Fruit fly (Drosophila melanogaster): ENCODE results near the gene CG11694.

The CG11694 gene

dm6 chr3R:8354458-8354857 lies 42.5 kb upstream of the CG11694 start (continued):
- TF ChIP-seq CG8478 (optimal IDR thresholded peaks at IDR 0.05) (no peak), pros (GFP tag; optimal IDR thresholded peaks at IDR 0.05) (no peak), CG7745 (tag; optimal IDR thresholded peaks at IDR 0.05) (no peak)

- TF ChIP-seq chinmo (GFP tag; IDR thresholded peaks at IDR 0.05; ENCODE audit: partially characterized antibody) (peak; percentile 52; the same call in 1 of the 4 replicates), Nf-YA (GFP tag; IDR thresholded peaks at IDR 0.05) (no peak), chm (GFP tag; IDR thresholded peaks at IDR 0.05) (0 out of 2 replicates have a peak, but pooled peaks have one; percentile 10), fd64A (GFP tag; optimal IDR thresholded peaks at IDR 0.05) (no peak), CG8290 (GFP tag; optimal IDR thresholded peaks at IDR 0.05) (no peak), CG8290 (tag; optimal IDR thresholded peaks at IDR 0.05) (peak in 1 of 2 experiments; percentile 34), cg (GFP tag; optimal IDR thresholded peaks at IDR 0.05) (peak; percentile 3), Doc3 (GFP tag; IDR thresholded peaks at IDR 0.05; ENCODE audit: partially characterized antibody) (no peak), Hr78 (GFP tag; optimal IDR thresholded peaks at IDR 0.05) (peak in 1 of 2 experiments; percentile 31), Drgx (GFP tag; IDR thresholded peaks at IDR 0.05) (no peak), CrebB (tag; optimal IDR thresholded peaks at IDR 0.05) (no peak), CG2199 (GFP tag; IDR thresholded peaks at IDR 0.05) (0 out of 3 replicates have a peak, but pooled peaks have one; percentile 6), gro (GFP tag; optimal IDR thresholded peaks at IDR 0.05) (no peak), CG11398 (GFP tag; optimal IDR thresholded peaks at IDR 0.05) (no peak), NFAT (GFP tag; IDR thresholded peaks at IDR 0.05) (no peak), gsb-n (tag; optimal IDR thresholded peaks at IDR 0.05) (no peak), peb (GFP tag; IDR thresholded peaks at IDR 0.05) (no peak), CG34376 (GFP tag; optimal IDR thresholded peaks at IDR 0.05) (peak; percentile 22), slp2 (GFP tag; optimal IDR thresholded peaks at IDR 0.05) (no peak)
Observed at dm6 chr3R:8353994-8354393, 42.1 kb upstream of the CG11694 start.

dm6 chr3R:8352961-8353728 lies 41.2 kb upstream of the CG11694 start:
- TF ChIP-seq ranshi (GFP tag; IDR thresholded peaks at IDR 0.05) (no peak), mirr (GFP tag; optimal IDR thresholded peaks at IDR 0.05) (peak; percentile 1), CG9932 (GFP tag; IDR thresholded peaks at IDR 0.05) (0 out of 2 replicates have a peak, but pooled peaks have one; percentile 4), sob (GFP tag; IDR thresholded peaks at IDR 0.05) (no peak), seq (GFP tag; IDR thresholded peaks at IDR 0.05) (no peak), Drgx (GFP tag; IDR thresholded peaks at IDR 0.05) (no peak), CG4730 (GFP tag; IDR thresholded peaks at IDR 0.05) (no peak), chinmo (GFP tag; IDR thresholded peaks at IDR 0.05; ENCODE audit: partially characterized antibody) (0 out of 4 replicates have a peak, but pooled peaks have one; percentile 58), CG9727 (GFP tag; optimal IDR thresholded peaks at IDR 0.05) (no peak), lbe (GFP tag; optimal IDR thresholded peaks at IDR 0.05) (no peak), cwo (GFP tag; optimal IDR thresholded peaks at IDR 0.05) (peak; percentile 82), CG8765 (GFP tag; IDR thresholded peaks at IDR 0.05) (no peak), CG32532 (GFP tag; IDR thresholded peaks at IDR 0.05) (peak; percentile 7; the same call in 1 of the 2 replicates), CG8290 (GFP tag; optimal IDR thresholded peaks at IDR 0.05) (no peak), CG8290 (tag; optimal IDR thresholded peaks at IDR 0.05) (peak in 1 of 2 experiments; percentile 41), sima (GFP tag; optimal IDR thresholded peaks at IDR 0.05) (no peak), YL-1 (GFP tag; optimal IDR thresholded peaks at IDR 0.05) (peak; percentile 3), NK7.1 (GFP tag; optimal IDR thresholded peaks at IDR 0.05) (no peak), sens (GFP tag) (peak; percentile 41), amos (GFP tag; IDR thresholded peaks at IDR 0.05; ENCODE audit: partially characterized antibody) (0 out of 2 replicates have a peak, but pooled peaks have one; percentile 8), CG1792 (GFP tag; optimal IDR thresholded peaks at IDR 0.05) (no peak), aop (GFP tag; IDR thresholded peaks at IDR 0.05) (no peak), Chrac-16 (GFP tag; optimal IDR thresholded peaks at IDR 0.05) (no peak), CG18599 (GFP tag; optimal IDR thresholded peaks at IDR 0.05) (peak; percentile 45), ERR (GFP tag; optimal IDR thresholded peaks at IDR 0.05) (peak; percentile 25), Abd-B (GFP tag; optimal IDR thresholded peaks at IDR 0.05) (no peak), CG4360 (GFP tag; IDR thresholded peaks at IDR 0.05) (0 out of 2 replicates have a peak, but pooled peaks have one; percentile 17), Oaz (GFP tag; IDR thresholded peaks at IDR 0.05) (no peak), sug (tag; optimal IDR thresholded peaks at IDR 0.05) (peak; percentile 75)

Data from whole organism, embryonic.